Worm (Caenorhabditis elegans): Measurements from ENCODE around the gene C40A11.3.

C40A11.3 gene

ce11 chrII:2122091-2122490, 18.8 kb upstream of the C40A11.3 start, which contains the start of gene math-37:
Gene math-37 (minus strand): TSS chrII:2122191.
- TF ChIP-seq elt-2 (tag; optimal IDR thresholded peaks at IDR 0.05) (peak; percentile 32), efl-1 (optimal IDR thresholded peaks at IDR 0.05) (no peak), efl-1 (GFP tag; optimal IDR thresholded peaks at IDR 0.05 in 1 of 2) (peak in 1 of 2 experiments; percentile 42), sptf-1 (tag; optimal IDR thresholded peaks at IDR 0.05) (no peak)

ce11 chrII:2122762-2123161, 18.2 kb upstream of the C40A11.3 start:
- TF ChIP-seq elt-2 (tag; optimal IDR thresholded peaks at IDR 0.05) = peak; percentile 39
- no peak for TF ChIP-seq C04F5.9 (tag; optimal IDR thresholded peaks at IDR 0.05)

- TF ChIP-seq mef-2 (tag; optimal IDR thresholded peaks at IDR 0.05) (no peak), hlh-17 (GFP tag; optimal IDR thresholded peaks at IDR 0.05; ENCODE audit: borderline replicate concordance) (no peak), sox-4 (tag; optimal IDR thresholded peaks at IDR 0.05) (no peak), hpl-2 (GFP tag; optimal IDR thresholded peaks at IDR 0.05) (no peak), lin-39 (tag; optimal IDR thresholded peaks at IDR 0.05) (no peak), lin-14 (GFP tag; optimal IDR thresholded peaks at IDR 0.05) (no peak), rnt-1 (tag; optimal IDR thresholded peaks at IDR 0.05) (no peak), ceh-88 (GFP tag; IDR thresholded peaks at IDR 0.05) (no peak), sptf-1 (tag; optimal IDR thresholded peaks at IDR 0.05) (no peak), swsn-7 (tag; optimal IDR thresholded peaks at IDR 0.05) (no peak), unc-130 (tag; optimal IDR thresholded peaks at IDR 0.05) (no peak), ceh-63 (GFP tag; optimal IDR thresholded peaks at IDR 0.05) (no peak), vab-15 (tag; optimal IDR thresholded peaks at IDR 0.05) (no peak), ztf-11 (tag; optimal IDR thresholded peaks at IDR 0.05) (no peak)
Observed at ce11 chrII:2130770-2131169, 10.1 kb upstream of the C40A11.3 start, which contains the start of gene sdz-28. Gene sdz-28 (plus strand): TSS chrII:2131070.

ce11 chrII:2135604-2136003, 5.3 kb upstream of the C40A11.3 start, which contains the start of gene hpo-7:
Gene hpo-7 (minus strand): TSS chrII:2135704.
- TF ChIP-seq zag-1 (tag; optimal IDR thresholded peaks at IDR 0.05) (no peak), lin-35 (GFP tag; optimal IDR thresholded peaks at IDR 0.05) (no peak), ceh-82 (tag; optimal IDR thresholded peaks at IDR 0.05) (no peak), nhr-76 (tag; optimal IDR thresholded peaks at IDR 0.05) (no peak), ces-1 (GFP tag; optimal IDR thresholded peaks at IDR 0.05) (no peak), unc-30 (tag; optimal IDR thresholded peaks at IDR 0.05) (no peak), fkh-10 (GFP tag; optimal IDR thresholded peaks at IDR 0.05) (no peak), lsy-2 (tag; optimal IDR thresholded peaks at IDR 0.05) (no peak), jun-1 (tag; optimal IDR thresholded peaks at IDR 0.05) (no peak), unc-62 (GFP tag; optimal IDR thresholded peaks at IDR 0.05) (no peak), ceh-90 (tag; optimal IDR thresholded peaks at IDR 0.05) (no peak), lin-39 (tag; optimal IDR thresholded peaks at IDR 0.05) (no peak), elt-2 (tag; optimal IDR thresholded peaks at IDR 0.05) (no peak), nhr-12 (tag; optimal IDR thresholded peaks at IDR 0.05) (no peak), hpl-2 (GFP tag; optimal IDR thresholded peaks at IDR 0.05) (no peak), hlh-4 (tag; optimal IDR thresholded peaks at IDR 0.05) (no peak), egl-27 (tag; optimal IDR thresholded peaks at IDR 0.05) (no peak), pag-3 (tag; optimal IDR thresholded peaks at IDR 0.05; ENCODE audit: borderline replicate concordance, insufficient read depth) (no peak)

ce11 chrII:2137235-2137634, 3.7 kb upstream of the C40A11.3 start, which contains the start of gene C40A11.4:
Gene C40A11.4 (plus strand): TSS chrII:2137422.
- TF ChIP-seq hlh-17 (GFP tag; optimal IDR thresholded peaks at IDR 0.05; ENCODE audit: borderline replicate concordance) (no peak), nhr-85 (tag) (no peak), irx-1 (tag; optimal IDR thresholded peaks at IDR 0.05) (no peak), efl-1 (optimal IDR thresholded peaks at IDR 0.05) (no peak), efl-1 (GFP tag; optimal IDR thresholded peaks at IDR 0.05 in 1 of 2) (peak in 1 of 2 experiments; percentile 79), ces-1 (GFP tag; optimal IDR thresholded peaks at IDR 0.05) (no peak)
